Fruit fly (Drosophila melanogaster) whole organism, embryonic: Measurements from ENCODE around the gene Hydr2.

Source experiments
- Bdp1 ChIP-seq: fragments of 200-800 bp; sonication (Bioruptor generic); optimal IDR thresholded peaks from 3 replicates; lab custom pipeline; 2016; ENCODE audit warnings: missing biosample characterization, missing genetic modification characterization
- BtbVII ChIP-seq: fragments of 200-800 bp; sonication (Bioruptor generic); optimal IDR thresholded peaks from 3 replicates; lab custom pipeline; 2017; ENCODE audit warnings: missing biosample characterization, mild to moderate bottlenecking, missing genetic modification characterization
- CG10979 ChIP-seq: fragments of 200-800 bp; sonication (Bioruptor generic); optimal IDR thresholded peaks from 2 replicates; lab custom pipeline; 2018; ENCODE audit warnings: missing biosample characterization, mild to moderate bottlenecking, missing genetic modification characterization, moderate library complexity
- CG11695 ChIP-seq: fragments of 200-800 bp; sonication (Bioruptor generic); IDR thresholded peaks from 3 replicates; pipeline ENCODE4 v1.3.6; 2022; ENCODE audit warnings: missing biosample characterization, missing genetic modification characterization
- CG12299 ChIP-seq: fragments of 200-800 bp; sonication (Bioruptor generic); optimal IDR thresholded peaks from 2 replicates; lab custom pipeline; 2018; ENCODE audit warnings: missing biosample characterization, mild to moderate bottlenecking, missing genetic modification characterization
- CG16863 ChIP-seq: fragments of 200-800 bp; sonication (Bioruptor generic); optimal IDR thresholded peaks from 3 replicates; lab custom pipeline; 2016; ENCODE audit warnings: missing biosample characterization, missing genetic modification characterization
- CG18599 ChIP-seq: fragments of 200-800 bp; sonication (Bioruptor generic); optimal IDR thresholded peaks from 3 replicates; lab custom pipeline; 2017; ENCODE audit warnings: missing biosample characterization, missing genetic modification characterization, mild to moderate bottlenecking, moderate library complexity, missing genetic modification reagents
- CG2129 ChIP-seq: fragments of 200-800 bp; sonication (Bioruptor generic); IDR thresholded peaks from 2 replicates; pipeline ENCODE4 v1.3.6; 2022; ENCODE audit warnings: missing biosample characterization, missing genetic modification characterization; ENCODE audit not compliant: partially characterized antibody
- CG2875 ChIP-seq: fragments of 200-800 bp; sonication (Bioruptor generic); optimal IDR thresholded peaks from 2 replicates; lab custom pipeline; 2017; ENCODE audit warnings: missing biosample characterization, mild to moderate bottlenecking, missing genetic modification characterization, missing genetic modification reagents
- CG30403 ChIP-seq: fragments of 200-800 bp; sonication (Bioruptor generic); optimal IDR thresholded peaks from 3 replicates; lab custom pipeline; 2016; ENCODE audit warnings: missing biosample characterization, missing genetic modification characterization
- CG34224 ChIP-seq: fragments of 200-800 bp; sonication (Bioruptor generic); IDR thresholded peaks from 3 replicates; pipeline ENCODE4 v1.3.6; 2022; ENCODE audit warnings: missing biosample characterization, missing genetic modification characterization; ENCODE audit not compliant: partially characterized antibody
- CG4424 ChIP-seq: fragments of 200-800 bp; sonication (Bioruptor generic); optimal IDR thresholded peaks from 3 replicates; lab custom pipeline; 2016; ENCODE audit warnings: missing biosample characterization, missing genetic modification characterization
- CG5953 ChIP-seq: fragments of 200-800 bp; sonication (Bioruptor generic); IDR thresholded peaks from 2 replicates; pipeline ENCODE4 v1.3.6; 2022; ENCODE audit warnings: missing biosample characterization, missing genetic modification characterization
- CG6683 ChIP-seq: fragments of 200-800 bp; sonication (Bioruptor generic); optimal IDR thresholded peaks from 2 replicates; lab custom pipeline; 2017; ENCODE audit warnings: missing biosample characterization, mild to moderate bottlenecking, missing genetic modification characterization, missing genetic modification reagents
- CG6689 ChIP-seq: fragments of 200-800 bp; sonication (Bioruptor generic); IDR thresholded peaks from 2 replicates; pipeline ENCODE4 v1.3.6; 2022; ENCODE audit warnings: missing biosample characterization, missing genetic modification characterization
- CG7839 ChIP-seq: fragments of 200-800 bp; sonication (Bioruptor generic); optimal IDR thresholded peaks from 3 replicates; lab custom pipeline; 2018; ENCODE audit warnings: missing biosample characterization, mild to moderate bottlenecking, missing genetic modification characterization, moderate library complexity
- CG9609 ChIP-seq: fragments of 200-800 bp; sonication (Bioruptor generic); optimal IDR thresholded peaks from 3 replicates; lab custom pipeline; 2016; ENCODE audit warnings: missing biosample characterization, missing genetic modification characterization
- CG9817 ChIP-seq: fragments of 200-800 bp; sonication (Bioruptor generic); optimal IDR thresholded peaks from 2 replicates; lab custom pipeline; 2018; ENCODE audit warnings: missing biosample characterization, mild to moderate bottlenecking, missing genetic modification characterization, moderate library complexity
- CTCF ChIP-seq: fragments of 200-800 bp; sonication (Bioruptor generic); optimal IDR thresholded peaks from 2 replicates; lab custom pipeline; 2017; ENCODE audit warnings: missing biosample characterization, mild to moderate bottlenecking, missing genetic modification characterization, moderate library complexity
- Ets65A ChIP-seq: fragments of 200-800 bp; sonication (Bioruptor generic); peaks from one replicate; lab custom pipeline; 2016; ENCODE audit warnings: missing biosample characterization, missing genetic modification characterization
- Fer3 ChIP-seq: fragments of 200-800 bp; sonication (Bioruptor generic); optimal IDR thresholded peaks from 2 replicates; lab custom pipeline; 2018; ENCODE audit warnings: missing biosample characterization, mild to moderate bottlenecking, missing genetic modification characterization, moderate library complexity
- H15 ChIP-seq: fragments of 200-800 bp; sonication (Bioruptor generic); IDR thresholded peaks from 3 replicates; pipeline ENCODE4 v1.3.6; 2022; ENCODE audit warnings: missing biosample characterization, missing genetic modification characterization
- HHEX ChIP-seq: fragments of 200-800 bp; sonication (Bioruptor generic); optimal IDR thresholded peaks from 3 replicates; lab custom pipeline; 2017; ENCODE audit warnings: missing biosample characterization, mild to moderate bottlenecking, missing genetic modification characterization, missing genetic modification reagents
- HLH54F ChIP-seq: fragments of 200-800 bp; sonication (Bioruptor generic); optimal IDR thresholded peaks from 3 replicates; lab custom pipeline; 2016; ENCODE audit warnings: missing biosample characterization, missing genetic modification characterization
- Hr51 ChIP-seq, 2 experiments: fragments of 200-800 bp; sonication (Bioruptor generic); optimal IDR thresholded peaks; 2 replicates in 1 of 2; 3 replicates in 1 of 2; lab custom pipeline; 2016 to 2018; ENCODE audit warnings: missing biosample characterization in 2 of 2, missing genetic modification characterization in 2 of 2, mild to moderate bottlenecking in 1 of 2, moderate library complexity in 1 of 2
- Sry-β ChIP-seq: fragments of 200-800 bp; sonication (Bioruptor generic); optimal IDR thresholded peaks from 2 replicates; lab custom pipeline; 2018; ENCODE audit warnings: missing biosample characterization, mild to moderate bottlenecking, missing genetic modification characterization, moderate library complexity
- ase ChIP-seq: fragments of 200-800 bp; sonication (Bioruptor generic); IDR thresholded peaks from 3 replicates; pipeline ENCODE4 v1.3.6; 2022; ENCODE audit warnings: missing biosample characterization, missing genetic modification characterization
- bowl ChIP-seq: fragments of 200-800 bp; sonication (Bioruptor generic); IDR thresholded peaks from 2 replicates; pipeline ENCODE4 v1.3.6; 2022; ENCODE audit warnings: missing biosample characterization, missing genetic modification characterization
- dysf ChIP-seq: fragments of 200-800 bp; sonication (Bioruptor generic); IDR thresholded peaks from 3 replicates; pipeline ENCODE4 v1.3.6; 2022; ENCODE audit warnings: missing biosample characterization, missing genetic modification characterization
- fd64A ChIP-seq: fragments of 200-800 bp; sonication (Bioruptor generic); optimal IDR thresholded peaks from 3 replicates; lab custom pipeline; 2018; ENCODE audit warnings: missing biosample characterization, mild to moderate bottlenecking, missing genetic modification characterization
- gcm2 ChIP-seq: fragments of 200-800 bp; sonication (Bioruptor generic); optimal IDR thresholded peaks from 2 replicates; lab custom pipeline; 2016; ENCODE audit warnings: missing biosample characterization, missing genetic modification characterization
- gsb ChIP-seq: fragments of 200-800 bp; sonication (Bioruptor generic); IDR thresholded peaks from 2 replicates; pipeline ENCODE4 v1.3.6; 2022; ENCODE audit warnings: missing biosample characterization, missing genetic modification characterization
- gt ChIP-seq: fragments of 200-800 bp; sonication (Bioruptor generic); IDR thresholded peaks from 2 replicates; pipeline ENCODE4 v1.3.6; 2022; ENCODE audit warnings: missing biosample characterization, missing genetic modification characterization
- ind ChIP-seq: fragments of 200-800 bp; sonication (Bioruptor generic); optimal IDR thresholded peaks from 3 replicates; lab custom pipeline; 2016; ENCODE audit warnings: missing biosample characterization, missing genetic modification characterization
- insv ChIP-seq, 2 experiments: fragments of 200-800 bp; sonication (Bioruptor generic); optimal IDR thresholded peaks; 3 replicates each; lab custom pipeline; 2016 to 2018; ENCODE audit warnings: missing biosample characterization in 2 of 2, missing genetic modification characterization in 2 of 2
- maf-S ChIP-seq: fragments of 200-800 bp; sonication (Bioruptor generic); optimal IDR thresholded peaks from 2 replicates; lab custom pipeline; 2016; ENCODE audit warnings: missing biosample characterization, missing genetic modification characterization
- phol ChIP-seq: fragments of 200-800 bp; sonication (Bioruptor generic); optimal IDR thresholded peaks from 3 replicates; lab custom pipeline; 2018; ENCODE audit warnings: missing biosample characterization, mild to moderate bottlenecking, missing genetic modification characterization, moderate library complexity
- pita ChIP-seq: fragments of 200-800 bp; sonication (Bioruptor generic); optimal IDR thresholded peaks from 2 replicates; lab custom pipeline; 2017; ENCODE audit warnings: missing biosample characterization, mild to moderate bottlenecking, missing genetic modification characterization
- pros ChIP-seq: fragments of 200-800 bp; sonication (Bioruptor generic); optimal IDR thresholded peaks from 3 replicates; lab custom pipeline; 2019; ENCODE audit warnings: missing biosample characterization, mild to moderate bottlenecking, missing genetic modification characterization, moderate library complexity
- pzg ChIP-seq: fragments of 200-800 bp; sonication (Bioruptor generic); optimal IDR thresholded peaks from 3 replicates; lab custom pipeline; 2018; ENCODE audit warnings: missing biosample characterization, mild to moderate bottlenecking, missing genetic modification characterization, moderate library complexity
- salm ChIP-seq: fragments of 200-800 bp; sonication (Bioruptor generic); optimal IDR thresholded peaks from 2 replicates; lab custom pipeline; 2018; ENCODE audit warnings: missing biosample characterization, mild to moderate bottlenecking, missing genetic modification characterization
- tup ChIP-seq: fragments of 200-800 bp; sonication (Bioruptor generic); optimal IDR thresholded peaks from 2 replicates; lab custom pipeline; 2016; ENCODE audit warnings: missing biosample characterization, mild to moderate bottlenecking, missing genetic modification characterization, moderate library complexity
- unc-4 ChIP-seq: fragments of 200-800 bp; sonication (Bioruptor generic); IDR thresholded peaks from 2 replicates; pipeline ENCODE4 v1.3.6; 2022; ENCODE audit warnings: missing biosample characterization, missing genetic modification characterization; ENCODE audit not compliant: partially characterized antibody

The Hydr2 gene

dm6 chr2L:3172745-3173271, 9.4 kb downstream of the Hydr2 start (continued):
- TF ChIP-seq CG34224 (GFP tag; lab: Robert Waterston, UW) (peak; percentile 77), Sry-β (GFP tag; lab: Kevin White, UChicago) (no peak), tup (no peak), bowl (GFP tag; lab: Robert Waterston, UW) (no peak), BtbVII (GFP tag; lab: Kevin White, UChicago) (peak; percentile 59), fd64A (GFP tag; lab: Kevin White, UChicago) (no peak), gsb (GFP tag; lab: Robert Waterston, UW) (no peak)

- TF ChIP-seq CG11695 (GFP tag; lab: Robert Waterston, UW), result no peak
- TF ChIP-seq CG6683, result no peak
- peak; percentile 54 for TF ChIP-seq Ets65A (GFP tag; lab: Kevin White, UChicago)
These were observed 10.3 kb downstream of the Hydr2 start, which contains the start of the genes CG31698 and CG15404 for dm6 chr2L:3173740-3174139. Gene CG31698 (minus strand): TSS chr2L:3173840. Gene CG15404 (plus strand): TSS chr2L:3173972.

- TF ChIP-seq CG10979 (peak; percentile 56), CTCF (GFP tag; lab: Kevin White, UChicago) (peak; percentile 79), Hr51 (GFP tag; optimal IDR thresholded peaks at IDR 0.05; lab: Kevin White, UChicago) (no peak)
- TF ChIP-seq, all 482 proteins: peak for 2
These were observed 16.2 kb downstream of the Hydr2 start for dm6 chr2L:3179654-3180053.

dm6 chr2L:3183205-3183604, 19.8 kb downstream of the Hydr2 start:
- TF ChIP-seq Bdp1 (GFP tag; lab: Kevin White, UChicago), result no peak
- TF ChIP-seq HLH54F (GFP tag; lab: Kevin White, UChicago), result no peak
- no peak for TF ChIP-seq salm (tag; lab: Kevin White, UChicago)
- no peak for TF ChIP-seq ase (GFP tag; lab: Robert Waterston, UW)
- no peak for TF ChIP-seq CG9609 (GFP tag; lab: Kevin White, UChicago)
- TF ChIP-seq Ets65A (GFP tag; lab: Kevin White, UChicago), result peak; percentile 9
- no peak for TF ChIP-seq maf-S (GFP tag; lab: Kevin White, UChicago)
- no peak for TF ChIP-seq Fer3
- no peak for TF ChIP-seq CG6683
- no peak for TF ChIP-seq CG2875 (GFP tag; lab: Kevin White, UChicago)
- TF ChIP-seq CTCF (GFP tag; lab: Kevin White, UChicago), result peak; percentile 82
- TF ChIP-seq phol (tag; lab: Kevin White, UChicago), result peak; percentile 54
- TF ChIP-seq pzg (GFP tag; lab: Kevin White, UChicago), result no peak

dm6 chr2L:3188875-3189274, 25.4 kb downstream of the Hydr2 start:
- TF ChIP-seq ind (peak; percentile 23), HHEX (GFP tag; lab: Kevin White, UChicago) (no peak), gcm2 (GFP tag; lab: Kevin White, UChicago) (no peak), pros (GFP tag; lab: Kevin White, UChicago) (no peak), unc-4 (GFP tag; lab: Robert Waterston, UW) (no peak), CG9817 (tag; lab: Kevin White, UChicago) (no peak), CG4424 (peak; percentile 17), CG5953 (0 out of 2 replicates have a peak, but pooled peaks have one; percentile 15), CG16863 (no peak), CG18599 (GFP tag; lab: Kevin White, UChicago) (peak; percentile 44), pita (no peak), CG12299 (no peak), insv (GFP tag; optimal IDR thresholded peaks at IDR 0.05; lab: Kevin White, UChicago) (no peak), gt (GFP tag; lab: Robert Waterston, UW) (no peak), H15 (GFP tag; lab: Robert Waterston, UW) (no peak), Sry-β (GFP tag; lab: Kevin White, UChicago) (no peak), CG30403 (GFP tag; lab: Kevin White, UChicago) (no peak), CG2129 (no peak), CG6689 (GFP tag; lab: Robert Waterston, UW) (peak; percentile 49; the same call in 1 of the 2 replicates), dysf (GFP tag; lab: Robert Waterston, UW) (peak; percentile 31; the same call in 1 of the 3 replicates), tup (no peak), CG11695 (GFP tag; lab: Robert Waterston, UW) (no peak), CG7839 (tag; lab: Kevin White, UChicago) (no peak), bowl (GFP tag; lab: Robert Waterston, UW) (no peak)
